Worm (Caenorhabditis elegans) whole organism, L4 larva: ENCODE measurements around the gene srx-58.

Source experiments
- arid-1 ChIP-seq: fragments of 200-800 bp; sonication (Bioruptor generic); conservative IDR thresholded peaks from 2 replicates; pipeline ENCODE4 v1.3.6; 2022; ENCODE audit warnings: missing genetic modification reagents, missing genetic modification characterization, missing compliant biosample characterization
- ceh-20 ChIP-seq: fragments of 200-800 bp; sonication (Bioruptor generic); IDR thresholded peaks from 2 replicates; pipeline ENCODE4 v1.3.6; 2022; ENCODE audit warnings: missing genetic modification reagents, missing genetic modification characterization, missing compliant biosample characterization
- daf-16 ChIP-seq, 3 experiments: sonication (generic microtip); optimal IDR thresholded peaks; 2 replicates each; lab custom pipeline; 2016 to 2017; ENCODE audit warnings: missing genetic modification characterization in 3 of 3, missing genetic modification reagents in 3 of 3, mild to moderate bottlenecking in 2 of 3, missing compliant biosample characterization in 2 of 3, missing biosample characterization in 1 of 3, moderate library complexity in 1 of 3
- nhr-77 ChIP-seq: fragments of 150-350 bp; optimal IDR thresholded peaks from 2 replicates; lab custom pipeline; 2014; ENCODE audit warnings: missing biosample characterization, missing genetic modification characterization

Gene srx-58

DNA sequence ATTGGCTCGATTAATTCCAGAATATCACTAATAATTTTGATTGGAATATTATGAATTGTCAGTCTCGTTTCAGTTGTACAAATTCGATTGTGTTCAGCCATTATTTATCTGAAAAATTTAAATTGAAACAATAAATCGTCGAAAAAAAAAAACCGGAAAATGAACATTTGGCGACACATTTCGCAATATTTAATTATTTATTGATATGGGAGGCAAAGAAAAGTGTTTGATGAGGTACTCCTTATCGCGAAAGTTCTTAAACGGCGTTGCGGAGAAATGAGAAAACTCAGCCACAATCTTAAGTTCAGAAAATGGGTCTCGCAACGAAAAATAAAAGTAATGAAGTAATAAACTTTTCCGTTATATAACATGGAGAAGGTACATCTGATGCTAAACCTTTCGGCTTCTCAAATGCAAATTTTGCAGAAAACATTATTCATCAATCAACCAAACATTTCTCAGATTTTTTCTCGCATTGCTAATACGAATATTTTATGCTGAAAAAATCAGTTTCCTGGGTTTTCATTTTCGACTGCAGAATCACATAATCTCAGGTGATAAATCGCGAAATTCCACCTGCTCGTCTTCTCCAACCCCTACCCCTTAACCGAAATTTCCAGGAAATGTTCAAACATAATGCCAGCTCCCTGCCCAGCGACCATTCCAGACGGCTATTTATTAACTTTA is 47.4 kb downstream of the srx-58 start, which contains the start of the genes T06E6.15 and sri-7:
T06E6.15 (minus strand) TSS at position 101 of the 687 bp plus-strand sequence.
sri-7 (plus strand) TSS at position 637 of the 687 bp plus-strand sequence.
- TF ChIP-seq nhr-77 (tag; lab: Kevin White, UChicago): no peak
- TF ChIP-seq arid-1 (GFP tag; lab: Robert Waterston, UW): no peak

ce11 chrV:15401856-15402314 is 49.4 kb downstream of the srx-58 start, which contains the start of gene fbxa-135:
TSS of gene fbxa-135 (plus strand) at chrV:15402264.
- TF ChIP-seq daf-16 (GFP tag; optimal IDR thresholded peaks at IDR 0.05; lab: Kevin White, UChicago) (no peak), daf-16 (tag; optimal IDR thresholded peaks at IDR 0.05; lab: Kevin White, UChicago) (peak; percentile 93), ceh-20 (GFP tag; lab: Robert Waterston, UW) (no peak)
- TF ChIP-seq, all 104 proteins: peak for 1
